Worm (Caenorhabditis elegans): ENCODE measurements around the gene ZK370.6.
A peak's percentile ranks its signal among the peaks of the same experiment; 100 is the strongest.

Gene ZK370.6

DNA sequence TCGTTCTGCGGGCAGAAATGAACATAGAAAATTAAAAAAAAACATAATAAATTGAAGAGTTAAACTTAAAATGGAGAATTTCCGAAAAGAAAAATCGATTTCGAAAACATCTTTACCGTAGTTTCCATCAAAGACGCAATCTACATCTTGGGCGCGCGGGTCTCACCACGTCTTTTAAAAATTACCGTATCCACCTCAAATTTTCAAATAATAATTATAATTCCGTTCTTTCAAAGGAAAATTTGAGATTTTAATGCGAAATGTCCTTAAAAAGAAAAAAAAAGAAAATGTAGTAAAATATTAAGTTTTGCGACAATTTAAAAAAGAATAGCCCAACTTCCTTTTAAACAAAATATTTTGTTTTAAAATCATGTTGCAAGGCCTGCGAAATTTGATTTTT is 19.5 kb upstream of the ZK370.6 start (continued):
- no peak for TF ChIP-seq ceh-79 (tag; optimal IDR thresholded peaks at IDR 0.05)
- peak; percentile 51 for TF ChIP-seq snpc-1.3 (tag; optimal IDR thresholded peaks at IDR 0.05; ENCODE audit: insufficient read depth)
- TF ChIP-seq B0336.3 (GFP tag; IDR thresholded peaks at IDR 0.05): no peak
- no peak for TF ChIP-seq Y95B8A.8 (GFP tag; IDR thresholded peaks at IDR 0.05)
- TF ChIP-seq ceh-91 (GFP tag; IDR thresholded peaks at IDR 0.05): peak; percentile 36; the same call in 1 of the 2 replicates
- TF ChIP-seq F49E8.2 (tag; optimal IDR thresholded peaks at IDR 0.05; ENCODE audit: insufficient read depth): peak; percentile 3
- TF ChIP-seq hrde-1 (tag; optimal IDR thresholded peaks at IDR 0.05; ENCODE audit: borderline replicate concordance): no peak
- TF ChIP-seq somi-1 (GFP tag; optimal IDR thresholded peaks at IDR 0.05): no peak
- no peak for TF ChIP-seq ama-1 (optimal IDR thresholded peaks at IDR 0.05)
- no peak for TF ChIP-seq ama-1 (GFP tag; optimal IDR thresholded peaks at IDR 0.05)
- TF ChIP-seq madf-6 (GFP tag; IDR thresholded peaks at IDR 0.05): peak; percentile 80
- TF ChIP-seq B0261.1 (tag; optimal IDR thresholded peaks at IDR 0.05): no peak
- TF ChIP-seq madf-8 (GFP tag; conservative IDR thresholded peaks at IDR 0.05): 0 out of 2 replicates have a peak, but pooled peaks have one; percentile 31
- TF ChIP-seq athp-1 (tag; optimal IDR thresholded peaks at IDR 0.05): no peak

DNA sequence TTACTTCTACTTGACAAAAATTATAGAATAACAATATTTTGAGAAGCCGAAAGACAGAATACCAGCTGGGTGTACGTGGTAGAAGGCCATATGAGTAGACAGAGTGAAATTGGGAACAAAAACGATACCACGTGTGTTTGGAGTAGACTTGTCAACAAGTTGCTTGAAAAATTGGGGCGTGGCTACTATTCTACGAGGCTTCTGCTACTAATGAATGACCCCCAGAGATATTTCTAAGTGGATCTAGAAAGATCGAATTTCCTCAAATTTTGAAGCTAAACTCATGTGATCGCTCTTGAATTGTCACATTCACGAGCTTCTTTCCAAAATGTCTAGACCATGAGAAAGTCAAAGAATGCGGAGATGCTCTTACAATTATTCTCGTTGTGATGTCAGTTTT is 18.4 kb upstream of the ZK370.6 start:
- TF ChIP-seq let-526 (GFP tag; IDR thresholded peaks at IDR 0.05): no peak
- TF ChIP-seq snpc-4 (GFP tag; optimal IDR thresholded peaks at IDR 0.05): no peak
- no peak for TF ChIP-seq snpc-4 (tag; optimal IDR thresholded peaks at IDR 0.05)
- TF ChIP-seq bed-1 (GFP tag; IDR thresholded peaks at IDR 0.05): no peak
- TF ChIP-seq F22D6.2 (tag; optimal IDR thresholded peaks at IDR 0.05): no peak
- no peak for TF ChIP-seq madf-8 (GFP tag; conservative IDR thresholded peaks at IDR 0.05)
- TF ChIP-seq nhr-80 (tag; optimal IDR thresholded peaks at IDR 0.05): peak; percentile 16
- TF ChIP-seq C17E4.6 (GFP tag; IDR thresholded peaks at IDR 0.05): no peak
- TF ChIP-seq pbrm-1 (GFP tag; IDR thresholded peaks at IDR 0.05): no peak
- 0 out of 2 replicates have a peak, but pooled peaks have one; percentile 15 for TF ChIP-seq Y53G8AR.9 (GFP tag; conservative IDR thresholded peaks at IDR 0.05)
- TF ChIP-seq unc-130 (GFP tag; optimal IDR thresholded peaks at IDR 0.05): no peak
- no peak for TF ChIP-seq nhr-90 (tag; optimal IDR thresholded peaks at IDR 0.05)
- TF ChIP-seq madf-3 (GFP tag; IDR thresholded peaks at IDR 0.05): no peak

DNA sequence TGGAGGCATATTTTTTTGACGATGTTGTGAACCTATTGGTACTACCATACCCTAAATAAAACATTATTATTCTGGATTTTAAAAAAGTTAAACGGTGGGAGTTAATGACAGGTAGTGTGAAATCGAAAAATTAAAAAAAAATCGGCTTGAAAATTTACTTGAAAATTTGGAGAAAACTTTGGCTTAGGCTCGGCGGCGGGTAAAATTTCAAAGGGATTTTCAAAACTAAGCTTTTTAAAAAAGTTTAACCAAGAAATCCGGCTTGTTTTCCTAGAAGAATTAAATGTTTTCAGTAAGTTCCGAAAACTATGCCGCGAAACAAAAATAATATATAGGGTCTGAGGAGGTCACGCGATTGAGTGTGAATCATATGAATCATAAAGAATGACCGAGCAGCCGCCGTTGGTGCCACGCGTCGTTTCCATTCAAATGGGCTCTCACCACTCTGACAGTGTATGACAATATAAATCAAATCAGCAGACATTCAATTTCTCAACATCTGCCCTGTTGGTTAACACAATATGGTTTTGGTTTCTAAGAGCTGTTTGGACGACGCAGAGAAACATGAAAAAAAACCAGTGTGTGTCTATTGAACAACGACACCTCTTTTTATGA is 17.5 kb upstream of the ZK370.6 start, which contains the start of gene aak-1:
Gene aak-1, minus strand, starts transcription at position 51 of the 615 bp plus-strand sequence.
- TF ChIP-seq lin-54 (GFP tag; optimal IDR thresholded peaks at IDR 0.05) (no peak), lin-26 (GFP tag; IDR thresholded peaks at IDR 0.05) (no peak), lag-1 (GFP tag; IDR thresholded peaks at IDR 0.05) (no peak), aptf-3 (GFP tag; IDR thresholded peaks at IDR 0.05) (no peak), nhr-27 (tag; optimal IDR thresholded peaks at IDR 0.05) (no peak), pha-4 (tag; optimal IDR thresholded peaks at IDR 0.05) (no peak), F33H1.4 (GFP tag; IDR thresholded peaks at IDR 0.05) (no peak), ekl-4 (GFP tag; IDR thresholded peaks at IDR 0.05) (no peak), egrh-3 (GFP tag; IDR thresholded peaks at IDR 0.05) (no peak), lir-1 (GFP tag; conservative IDR thresholded peaks at IDR 0.05) (no peak), lsy-27 (tag; optimal IDR thresholded peaks at IDR 0.05; ENCODE audit: borderline replicate concordance, insufficient read depth) (no peak), bed-1 (GFP tag; IDR thresholded peaks at IDR 0.05) (no peak), Y95B8A.8 (GFP tag; IDR thresholded peaks at IDR 0.05) (no peak), him-1 (tag; optimal IDR thresholded peaks at IDR 0.05) (no peak), hlh-12 (tag; optimal IDR thresholded peaks at IDR 0.05) (no peak), T07F8.4 (tag; optimal IDR thresholded peaks at IDR 0.05) (no peak), lin-40 (tag; optimal IDR thresholded peaks at IDR 0.05) (no peak), hsf-1 (GFP tag; IDR thresholded peaks at IDR 0.05) (no peak), rcor-1 (GFP tag; IDR thresholded peaks at IDR 0.05) (no peak)

Data from whole organism, young adult.